Fruit fly (Drosophila melanogaster) whole organism, embryonic: ENCODE results near the gene clumsy.

Experiments
- Asciz ChIP-seq: fragments of 200-800 bp; sonication (Bioruptor generic); optimal IDR thresholded peaks from 2 replicates; lab custom pipeline; 2017; ENCODE audit warnings: missing biosample characterization, mild to moderate bottlenecking, missing genetic modification characterization, missing genetic modification reagents
- Bdp1 ChIP-seq: fragments of 200-800 bp; sonication (Bioruptor generic); optimal IDR thresholded peaks from 3 replicates; lab custom pipeline; 2016; ENCODE audit warnings: missing biosample characterization, missing genetic modification characterization
- CG13424 ChIP-seq: fragments of 200-800 bp; sonication (Bioruptor generic); optimal IDR thresholded peaks from 2 replicates; lab custom pipeline; 2019; ENCODE audit warnings: missing biosample characterization, mild to moderate bottlenecking, missing genetic modification characterization, moderate library complexity
- CG13775 ChIP-seq: fragments of 200-800 bp; sonication (Bioruptor generic); optimal IDR thresholded peaks from 3 replicates; lab custom pipeline; 2017; ENCODE audit warnings: missing biosample characterization, mild to moderate bottlenecking, missing genetic modification characterization
- CG14014 ChIP-seq: fragments of 200-800 bp; sonication (Bioruptor generic); IDR thresholded peaks from 2 replicates; pipeline ENCODE4 v1.3.6; 2022; ENCODE audit warnings: missing biosample characterization, missing genetic modification characterization
- CG14667 ChIP-seq: fragments of 200-800 bp; sonication (Bioruptor generic); IDR thresholded peaks from 2 replicates; pipeline ENCODE4 v1.3.6; 2022; ENCODE audit warnings: missing biosample characterization, missing genetic modification characterization
- CG16779 ChIP-seq: fragments of 200-800 bp; sonication (Bioruptor generic); IDR thresholded peaks from 2 replicates; pipeline ENCODE4 v1.3.6; 2022; ENCODE audit warnings: missing biosample characterization, missing genetic modification characterization
- CG16863 ChIP-seq: fragments of 200-800 bp; sonication (Bioruptor generic); optimal IDR thresholded peaks from 3 replicates; lab custom pipeline; 2016; ENCODE audit warnings: missing biosample characterization, missing genetic modification characterization
- CG17186 ChIP-seq: fragments of 200-800 bp; sonication (Bioruptor generic); optimal IDR thresholded peaks from 3 replicates; lab custom pipeline; 2017; ENCODE audit warnings: missing biosample characterization, missing genetic modification reagents, missing genetic modification characterization
- CG17568 ChIP-seq: fragments of 200-800 bp; sonication (Bioruptor generic); optimal IDR thresholded peaks from 2 replicates; lab custom pipeline; 2018; ENCODE audit warnings: missing biosample characterization, mild to moderate bottlenecking, missing genetic modification characterization, moderate library complexity
- CG18262 ChIP-seq: fragments of 200-800 bp; optimal IDR thresholded peaks from 3 replicates; lab custom pipeline; 2019; ENCODE audit warnings: missing biosample characterization, mild to moderate bottlenecking, missing genetic modification characterization, moderate library complexity
- CG18599 ChIP-seq: fragments of 200-800 bp; sonication (Bioruptor generic); optimal IDR thresholded peaks from 3 replicates; lab custom pipeline; 2017; ENCODE audit warnings: missing biosample characterization, missing genetic modification characterization, mild to moderate bottlenecking, moderate library complexity, missing genetic modification reagents
- CG2875 ChIP-seq: fragments of 200-800 bp; sonication (Bioruptor generic); optimal IDR thresholded peaks from 2 replicates; lab custom pipeline; 2017; ENCODE audit warnings: missing biosample characterization, mild to moderate bottlenecking, missing genetic modification characterization, missing genetic modification reagents
- CG34224 ChIP-seq: fragments of 200-800 bp; sonication (Bioruptor generic); IDR thresholded peaks from 3 replicates; pipeline ENCODE4 v1.3.6; 2022; ENCODE audit warnings: missing biosample characterization, missing genetic modification characterization; ENCODE audit not compliant: partially characterized antibody
- CG3838 ChIP-seq: fragments of 200-800 bp; sonication (Bioruptor generic); optimal IDR thresholded peaks from 3 replicates; lab custom pipeline; 2016; ENCODE audit warnings: missing biosample characterization, missing genetic modification characterization
- CG4360 ChIP-seq: fragments of 200-800 bp; sonication (Bioruptor generic); IDR thresholded peaks from 2 replicates; pipeline ENCODE4 v1.3.6; 2022; ENCODE audit warnings: missing biosample characterization, missing genetic modification characterization
- CG4617 ChIP-seq: fragments of 200-800 bp; sonication (Bioruptor generic); optimal IDR thresholded peaks from 3 replicates; lab custom pipeline; 2016; ENCODE audit warnings: missing biosample characterization, missing genetic modification characterization, borderline replicate concordance
- CG4854 ChIP-seq: fragments of 200-800 bp; sonication (Bioruptor generic); optimal IDR thresholded peaks from 2 replicates; lab custom pipeline; 2016; ENCODE audit warnings: missing biosample characterization, missing genetic modification characterization, inconsistent platforms
- CG5245 ChIP-seq: fragments of 200-800 bp; sonication (Bioruptor generic); optimal IDR thresholded peaks from 3 replicates; lab custom pipeline; 2016; ENCODE audit warnings: missing biosample characterization, missing genetic modification characterization
- CG6654 ChIP-seq: fragments of 200-800 bp; sonication (Bioruptor generic); optimal IDR thresholded peaks from 2 replicates; lab custom pipeline; 2017; ENCODE audit warnings: missing biosample characterization, mild to moderate bottlenecking, missing genetic modification characterization
- CG7271 ChIP-seq: fragments of 200-800 bp; sonication (Bioruptor generic); optimal IDR thresholded peaks from 2 replicates; lab custom pipeline; 2018; ENCODE audit warnings: missing biosample characterization, mild to moderate bottlenecking, missing genetic modification characterization, moderate library complexity
- CG7987 ChIP-seq: fragments of 200-800 bp; sonication (Bioruptor generic); optimal IDR thresholded peaks from 2 replicates; lab custom pipeline; 2018; ENCODE audit warnings: missing biosample characterization, mild to moderate bottlenecking, missing genetic modification characterization, moderate library complexity
- CG8924 ChIP-seq: fragments of 200-800 bp; optimal IDR thresholded peaks from 3 replicates; lab custom pipeline; 2019; ENCODE audit warnings: missing biosample characterization, mild to moderate bottlenecking, missing genetic modification characterization, moderate library complexity
- Camta ChIP-seq: fragments of 200-800 bp; sonication (Bioruptor generic); optimal IDR thresholded peaks from 2 replicates; lab custom pipeline; 2016; ENCODE audit warnings: missing biosample characterization, missing genetic modification characterization
- D19B ChIP-seq: fragments of 200-800 bp; sonication (Bioruptor generic); optimal IDR thresholded peaks from 2 replicates; lab custom pipeline; 2017; ENCODE audit warnings: missing biosample characterization, mild to moderate bottlenecking, missing genetic modification characterization
- Dbx ChIP-seq: fragments of 200-800 bp; sonication (Bioruptor generic); IDR thresholded peaks from 3 replicates; pipeline ENCODE4 v1.3.6; 2022; ENCODE audit warnings: missing biosample characterization, missing genetic modification characterization
- Doc2 ChIP-seq: fragments of 200-800 bp; sonication (Bioruptor generic); IDR thresholded peaks from 2 replicates; pipeline ENCODE4 v1.3.6; 2022; ENCODE audit warnings: missing biosample characterization, missing genetic modification characterization
- Ets97D ChIP-seq: fragments of 200-800 bp; sonication (Bioruptor generic); optimal IDR thresholded peaks from 3 replicates; lab custom pipeline; 2016; ENCODE audit warnings: missing biosample characterization, missing genetic modification characterization
- Fer1 ChIP-seq: fragments of 200-800 bp; sonication (Bioruptor generic); optimal IDR thresholded peaks from 2 replicates; lab custom pipeline; 2017; ENCODE audit warnings: missing biosample characterization, mild to moderate bottlenecking, missing genetic modification characterization
- Hey ChIP-seq: fragments of 200-800 bp; sonication (Bioruptor generic); optimal IDR thresholded peaks from 3 replicates; lab custom pipeline; 2018; ENCODE audit warnings: missing biosample characterization, mild to moderate bottlenecking, missing genetic modification characterization
- Lhr ChIP-seq: fragments of 200-800 bp; sonication (Bioruptor generic); optimal IDR thresholded peaks from 3 replicates; lab custom pipeline; 2017; ENCODE audit warnings: mild to moderate bottlenecking, missing biosample characterization, missing genetic modification reagents, missing genetic modification characterization
- Med ChIP-seq: fragments of 200-800 bp; sonication (Bioruptor generic); peaks from one replicate; lab custom pipeline; 2016; ENCODE audit warnings: missing biosample characterization, missing genetic modification characterization, mild to moderate bottlenecking, inconsistent platforms, moderate library complexity
- Meics ChIP-seq: fragments of 200-800 bp; sonication (Bioruptor generic); optimal IDR thresholded peaks from 2 replicates; lab custom pipeline; 2017; ENCODE audit warnings: missing biosample characterization, mild to moderate bottlenecking, missing genetic modification characterization
- NFAT ChIP-seq: fragments of 200-800 bp; sonication (Bioruptor generic); IDR thresholded peaks from 2 replicates; pipeline ENCODE4 v1.3.6; 2022; ENCODE audit warnings: missing biosample characterization, missing genetic modification characterization
- PHDP ChIP-seq: fragments of 200-800 bp; sonication (Bioruptor generic); optimal IDR thresholded peaks from 3 replicates; lab custom pipeline; 2018; ENCODE audit warnings: missing biosample characterization, mild to moderate bottlenecking, missing genetic modification characterization, moderate library complexity
- Rfx ChIP-seq: fragments of 200-800 bp; sonication (Bioruptor generic); IDR thresholded peaks from 2 replicates; pipeline ENCODE4 v1.3.6; 2022; ENCODE audit warnings: missing biosample characterization, missing genetic modification characterization
- corto ChIP-seq: fragments of 200-800 bp; sonication (Bioruptor generic); optimal IDR thresholded peaks from 2 replicates; lab custom pipeline; 2016; ENCODE audit warnings: missing biosample characterization, mild to moderate bottlenecking, missing genetic modification characterization, moderate library complexity
- emc ChIP-seq: fragments of 200-800 bp; sonication (Bioruptor generic); optimal IDR thresholded peaks from 2 replicates; lab custom pipeline; 2016; ENCODE audit warnings: missing biosample characterization, missing genetic modification characterization
- en ChIP-seq: fragments of 200-800 bp; sonication (Bioruptor generic); optimal IDR thresholded peaks from 2 replicates; lab custom pipeline; 2016; ENCODE audit warnings: missing biosample characterization, missing genetic modification characterization
- gcm2 ChIP-seq: fragments of 200-800 bp; sonication (Bioruptor generic); optimal IDR thresholded peaks from 2 replicates; lab custom pipeline; 2016; ENCODE audit warnings: missing biosample characterization, missing genetic modification characterization
- kni ChIP-seq: fragments of 200-800 bp; sonication (Bioruptor generic); optimal IDR thresholded peaks from 3 replicates; lab custom pipeline; 2017; ENCODE audit warnings: mild to moderate bottlenecking, missing biosample characterization, missing genetic modification reagents, missing genetic modification characterization
- lbe ChIP-seq: fragments of 200-800 bp; sonication (Bioruptor generic); optimal IDR thresholded peaks from 2 replicates; lab custom pipeline; 2016; ENCODE audit warnings: missing biosample characterization, mild to moderate bottlenecking, missing genetic modification characterization
- lmd ChIP-seq: fragments of 200-800 bp; sonication (Bioruptor generic); IDR thresholded peaks from 2 replicates; pipeline ENCODE4 v1.3.6; 2022; ENCODE audit warnings: missing biosample characterization, missing genetic modification characterization
- maf-S ChIP-seq: fragments of 200-800 bp; sonication (Bioruptor generic); optimal IDR thresholded peaks from 2 replicates; lab custom pipeline; 2016; ENCODE audit warnings: missing biosample characterization, missing genetic modification characterization
- mam ChIP-seq: fragments of 200-800 bp; sonication (Bioruptor generic); optimal IDR thresholded peaks from 3 replicates; lab custom pipeline; 2016; ENCODE audit warnings: missing biosample characterization, missing genetic modification characterization
- nom ChIP-seq: fragments of 200-800 bp; sonication (Bioruptor generic); optimal IDR thresholded peaks from 2 replicates; lab custom pipeline; 2017; ENCODE audit warnings: missing biosample characterization, missing genetic modification characterization, mild to moderate bottlenecking, moderate library complexity, missing genetic modification reagents
- ranshi ChIP-seq: fragments of 200-800 bp; sonication (Bioruptor generic); IDR thresholded peaks from 2 replicates; pipeline ENCODE4 v1.3.6; 2022; ENCODE audit warnings: missing biosample characterization, missing genetic modification characterization
- schlank ChIP-seq: fragments of 200-800 bp; sonication (Bioruptor generic); optimal IDR thresholded peaks from 2 replicates; lab custom pipeline; 2018; ENCODE audit warnings: missing biosample characterization, mild to moderate bottlenecking, missing genetic modification characterization
- slbo ChIP-seq: fragments of 200-800 bp; sonication (Bioruptor generic); IDR thresholded peaks from 2 replicates; pipeline ENCODE4 v1.3.6; 2022; ENCODE audit warnings: missing biosample characterization, missing genetic modification characterization
- ttk ChIP-seq: fragments of 200-800 bp; sonication (Bioruptor generic); IDR thresholded peaks from 2 replicates; pipeline ENCODE4 v2.1.2; 2022; ENCODE audit warnings: missing biosample characterization, missing genetic modification characterization
- unc-4 ChIP-seq: fragments of 200-800 bp; sonication (Bioruptor generic); IDR thresholded peaks from 2 replicates; pipeline ENCODE4 v1.3.6; 2022; ENCODE audit warnings: missing biosample characterization, missing genetic modification characterization; ENCODE audit not compliant: partially characterized antibody
- vvl ChIP-seq: fragments of 200-800 bp; sonication (Bioruptor generic); IDR thresholded peaks from 2 replicates; pipeline ENCODE4 v1.3.6; 2022; ENCODE audit warnings: missing biosample characterization, missing genetic modification characterization

Gene clumsy

DNA sequence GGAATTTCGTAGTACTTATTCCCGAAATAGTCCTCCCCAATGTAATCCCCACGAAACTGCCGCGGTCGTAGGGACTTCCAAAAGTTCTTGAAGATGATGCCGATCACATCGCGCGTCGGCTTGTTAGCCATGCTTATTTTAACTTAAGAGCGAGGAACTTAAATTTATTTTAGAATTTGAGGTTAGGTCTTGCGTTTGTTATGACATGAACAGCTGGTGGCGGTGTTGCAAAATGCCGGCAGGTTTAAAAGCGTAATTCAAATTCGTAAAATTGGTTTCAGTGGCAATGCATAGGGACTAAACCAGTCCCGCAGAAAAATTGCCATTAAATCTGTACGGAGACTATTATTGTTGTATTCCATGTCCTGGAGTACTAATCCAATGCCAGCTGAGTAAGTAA, 39.9 kb upstream of the clumsy start (continued):
- no peak for TF ChIP-seq CG18599 (GFP tag; lab: Kevin White, UChicago)
- no peak for TF ChIP-seq CG16779
- TF ChIP-seq Asciz, result no peak
- TF ChIP-seq Lhr, result no peak
- TF ChIP-seq Rfx (GFP tag; lab: Robert Waterston, UW), result peak; percentile 22; the same call in 1 of the 2 replicates
- no peak for TF ChIP-seq emc (GFP tag; lab: Kevin White, UChicago)
- TF ChIP-seq lmd (GFP tag; lab: Robert Waterston, UW), result no peak
- TF ChIP-seq Camta (GFP tag; lab: Kevin White, UChicago), result no peak
- TF ChIP-seq ttk (GFP tag; lab: Robert Waterston, UW), result no peak
- no peak for TF ChIP-seq CG16863
- no peak for TF ChIP-seq CG5245 (GFP tag; lab: Kevin White, UChicago)
- TF ChIP-seq CG17568 (GFP tag; lab: Kevin White, UChicago), result no peak
- TF ChIP-seq schlank (tag; lab: Kevin White, UChicago), result no peak
- TF ChIP-seq CG4854 (GFP tag; lab: Kevin White, UChicago), result no peak
- no peak for TF ChIP-seq Doc2 (GFP tag; lab: Robert Waterston, UW)
- no peak for TF ChIP-seq CG34224
- TF ChIP-seq nom (GFP tag; lab: Kevin White, UChicago), result no peak
- TF ChIP-seq CG18262 (tag; lab: Kevin White, UChicago), result no peak
- TF ChIP-seq PHDP (tag; lab: Kevin White, UChicago), result no peak
- no peak for TF ChIP-seq CG7987 (GFP tag; lab: Kevin White, UChicago)
- no peak for TF ChIP-seq CG8924 (tag; lab: Kevin White, UChicago)
- no peak for TF ChIP-seq corto
- no peak for TF ChIP-seq vvl (GFP tag; lab: Robert Waterston, UW)
- no peak for TF ChIP-seq lbe (GFP tag; lab: Kevin White, UChicago)
- no peak for TF ChIP-seq CG17186 (GFP tag; lab: Kevin White, UChicago)
- no peak for TF ChIP-seq slbo (GFP tag; lab: Robert Waterston, UW)
- TF ChIP-seq CG2875, result no peak
- TF ChIP-seq Fer1 (GFP tag; lab: Kevin White, UChicago), result no peak
- no peak for TF ChIP-seq Dbx
- no peak for TF ChIP-seq Meics (GFP tag; lab: Kevin White, UChicago)
- TF ChIP-seq CG13775, result no peak
- no peak for TF ChIP-seq Bdp1 (GFP tag; lab: Kevin White, UChicago)
- no peak for TF ChIP-seq CG14014 (GFP tag; lab: Robert Waterston, UW)
- TF ChIP-seq Hey (tag; lab: Kevin White, UChicago), result no peak
- no peak for TF ChIP-seq CG4360
- peak; percentile 84 for TF ChIP-seq Med (GFP tag; lab: Kevin White, UChicago)
- no peak for TF ChIP-seq D19B (GFP tag; lab: Kevin White, UChicago)
- no peak for TF ChIP-seq ranshi
- no peak for TF ChIP-seq en (GFP tag; lab: Kevin White, UChicago)
- no peak for TF ChIP-seq maf-S (GFP tag; lab: Kevin White, UChicago)
- peak; percentile 27 for TF ChIP-seq CG4617 (GFP tag; lab: Kevin White, UChicago)
- TF ChIP-seq CG6654 (GFP tag; lab: Kevin White, UChicago), result no peak
- no peak for TF ChIP-seq unc-4 (GFP tag; lab: Robert Waterston, UW)
- TF ChIP-seq kni, result no peak
- TF ChIP-seq CG3838, result no peak
- TF ChIP-seq CG13424, result no peak
- TF ChIP-seq CG14667 (GFP tag; lab: Robert Waterston, UW), result no peak
- no peak for TF ChIP-seq CG7271 (tag; lab: Kevin White, UChicago)
- no peak for TF ChIP-seq mam (GFP tag; lab: Kevin White, UChicago)
- TF ChIP-seq Ets97D (GFP tag; lab: Kevin White, UChicago), result peak; percentile 10
- no peak for TF ChIP-seq gcm2 (GFP tag; lab: Kevin White, UChicago)
- no peak for TF ChIP-seq NFAT
